Worm (Caenorhabditis elegans) whole organism, L1 larva: ENCODE measurements around the gene mex-5.

Experiments used
- lin-35 ChIP-seq, 2 experiments: fragments of 150-350 bp; optimal IDR thresholded peaks; 2 replicates each; lab custom pipeline; 2014; ENCODE audit warnings: missing biosample characterization in 2 of 2, missing genetic modification characterization in 2 of 2, missing genetic modification reagents in 2 of 2
- lir-3 ChIP-seq: sonication (generic microtip); optimal IDR thresholded peaks from 2 replicates; lab custom pipeline; 2016; ENCODE audit warnings: mild to moderate bottlenecking, missing genetic modification characterization, moderate library complexity, missing compliant biosample characterization; ENCODE audit not compliant: poor library complexity
- lsy-2 ChIP-seq, 2 experiments: fragments of 150-350 bp; optimal IDR thresholded peaks; 2 replicates each; lab custom pipeline; 2014; ENCODE audit warnings: missing biosample characterization in 2 of 2, missing genetic modification characterization in 2 of 2
- nhr-11 ChIP-seq: fragments of 150-350 bp; optimal IDR thresholded peaks from 2 replicates; lab custom pipeline; 2014; ENCODE audit warnings: missing biosample characterization, missing genetic modification characterization
- skn-1 ChIP-seq: fragments of 150-350 bp; optimal IDR thresholded peaks from 2 replicates; lab custom pipeline; 2014; ENCODE audit warnings: missing biosample characterization, missing genetic modification characterization
- snpc-4 ChIP-seq: fragments of 150-350 bp; optimal IDR thresholded peaks from 2 replicates; lab custom pipeline; 2014; ENCODE audit warnings: missing biosample characterization, missing genetic modification characterization
- sptf-1 ChIP-seq: fragments of 150-350 bp; optimal IDR thresholded peaks from 2 replicates; lab custom pipeline; 2014; ENCODE audit warnings: missing biosample characterization, missing genetic modification characterization
- unc-98 ChIP-seq: fragments of 200-800 bp; sonication (Bioruptor generic); IDR thresholded peaks from 2 replicates; pipeline ENCODE4 v1.3.6; 2022; ENCODE audit warnings: missing genetic modification characterization, missing compliant biosample characterization
- zag-1 ChIP-seq: fragments of 150-350 bp; optimal IDR thresholded peaks from 2 replicates; lab custom pipeline; 2014; ENCODE audit warnings: missing biosample characterization, missing genetic modification characterization

DNA sequence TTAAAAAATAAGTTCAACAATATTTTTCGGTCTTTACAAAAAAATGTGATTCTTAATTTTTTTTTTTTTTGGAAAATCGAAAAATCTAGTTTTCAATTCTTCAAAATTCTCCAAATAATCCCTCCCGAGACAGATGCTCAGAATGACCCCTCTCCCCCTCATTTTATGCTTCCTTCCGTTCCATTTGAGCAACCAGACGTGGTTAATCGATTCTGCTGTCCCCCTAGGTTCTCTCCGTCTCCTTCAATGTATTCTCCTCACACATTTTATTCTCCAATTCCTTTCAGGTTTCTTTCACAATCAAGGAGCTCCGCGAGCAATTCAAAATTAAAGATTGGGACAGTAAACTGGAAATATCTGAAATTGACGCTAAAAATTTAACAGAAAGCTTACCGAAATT is 21.4 kb downstream of the mex-5 start:
- TF ChIP-seq sptf-1 (tag; lab: Kevin White, UChicago) (no peak), lir-3 (tag; lab: Kevin White, UChicago) (no peak), skn-1 (tag; lab: Kevin White, UChicago) (no peak), lsy-2 (tag; optimal IDR thresholded peaks at IDR 0.05; lab: Kevin White, UChicago) (no peak), zag-1 (no peak), snpc-4 (no peak), nhr-11 (tag; lab: Kevin White, UChicago) (no peak), lin-35 (GFP tag; optimal IDR thresholded peaks at IDR 0.05; lab: Kevin White, UChicago) (no peak), unc-98 (GFP tag; lab: Robert Waterston, UW) (no peak)
